Worm (Caenorhabditis elegans) whole organism, L4 larva: ENCODE data around the gene Y116A8C.27.

ENCODE experiments used
- D1046.2 ChIP-seq: fragments of 200-800 bp; sonication (Bioruptor generic); IDR thresholded peaks from 2 replicates; pipeline ENCODE4 v1.3.6; 2022; ENCODE audit warnings: missing genetic modification characterization, missing compliant biosample characterization
- F10B5.3 ChIP-seq: sonication (generic microtip); optimal IDR thresholded peaks from 2 replicates; lab custom pipeline; 2016; ENCODE audit warnings: mild to moderate bottlenecking, missing genetic modification characterization, missing compliant biosample characterization
- F26F4.8 ChIP-seq: fragments of 200-800 bp; sonication (Bioruptor generic); conservative IDR thresholded peaks from 2 replicates; pipeline ENCODE4 v1.3.6; 2022; ENCODE audit warnings: missing genetic modification characterization, missing compliant biosample characterization
- F44E2.7 ChIP-seq: fragments of 200-800 bp; sonication (Bioruptor generic); IDR thresholded peaks from 2 replicates; pipeline ENCODE4 v2.1.2; 2022; ENCODE audit warnings: missing genetic modification characterization, missing compliant biosample characterization
- Y105C5A.15 ChIP-seq: fragments of 200-800 bp; sonication (Bioruptor generic); IDR thresholded peaks from 2 replicates; pipeline ENCODE4 v1.3.6; 2022; ENCODE audit warnings: missing genetic modification characterization, missing compliant biosample characterization
- Y48G9A.11 ChIP-seq: fragments of 200-800 bp; sonication (Bioruptor generic); IDR thresholded peaks from 2 replicates; pipeline ENCODE4 v1.3.6; 2022; ENCODE audit warnings: missing genetic modification reagents, missing genetic modification characterization, missing compliant biosample characterization
- Y75B8A.6 ChIP-seq: fragments of 200-800 bp; sonication (Bioruptor generic); IDR thresholded peaks from 2 replicates; pipeline ENCODE4 v1.3.6; 2022; ENCODE audit warnings: missing genetic modification reagents, missing genetic modification characterization, missing compliant biosample characterization
- ZK337.2 ChIP-seq: fragments of 200-800 bp; sonication (Bioruptor generic); IDR thresholded peaks from 2 replicates; pipeline ENCODE4 v1.3.6; 2022; ENCODE audit warnings: missing genetic modification reagents, missing genetic modification characterization, missing compliant biosample characterization
- aha-1 ChIP-seq: fragments of 150-350 bp; peaks from one replicate; lab custom pipeline; 2014; ENCODE audit warnings: missing biosample characterization, missing genetic modification characterization
- ama-1 ChIP-seq: fragments of 150-350 bp; optimal IDR thresholded peaks from 2 replicates; lab custom pipeline; 2014; ENCODE audit warnings: inconsistent platforms, mixed read lengths
- arid-1 ChIP-seq: fragments of 200-800 bp; sonication (Bioruptor generic); conservative IDR thresholded peaks from 2 replicates; pipeline ENCODE4 v1.3.6; 2022; ENCODE audit warnings: missing genetic modification reagents, missing genetic modification characterization, missing compliant biosample characterization
- ceh-20 ChIP-seq: fragments of 200-800 bp; sonication (Bioruptor generic); IDR thresholded peaks from 2 replicates; pipeline ENCODE4 v1.3.6; 2022; ENCODE audit warnings: missing genetic modification reagents, missing genetic modification characterization, missing compliant biosample characterization
- ceh-28 ChIP-seq: fragments of 150-350 bp; optimal IDR thresholded peaks from 2 replicates; lab custom pipeline; 2014; ENCODE audit warnings: missing biosample characterization, missing genetic modification reagents, missing genetic modification characterization
- ceh-44 ChIP-seq: fragments of 200-800 bp; sonication (Bioruptor generic); IDR thresholded peaks from 2 replicates; pipeline ENCODE4 v1.3.6; 2022; ENCODE audit warnings: missing genetic modification reagents, missing genetic modification characterization, missing compliant biosample characterization
- ces-1 ChIP-seq: fragments of 150-350 bp; sonication (generic microtip); optimal IDR thresholded peaks from 4 replicates; lab custom pipeline; 2014; ENCODE audit warnings: missing biosample characterization, missing genetic modification reagents, missing genetic modification characterization
- daf-12 ChIP-seq: fragments of 150-350 bp; optimal IDR thresholded peaks from 2 replicates; lab custom pipeline; 2014; ENCODE audit warnings: missing biosample characterization, missing genetic modification reagents, missing genetic modification characterization
- daf-16 ChIP-seq, 3 experiments: sonication (generic microtip); optimal IDR thresholded peaks; 2 replicates each; lab custom pipeline; 2016 to 2017; ENCODE audit warnings: missing genetic modification characterization in 3 of 3, missing genetic modification reagents in 3 of 3, mild to moderate bottlenecking in 2 of 3, missing compliant biosample characterization in 2 of 3, missing biosample characterization in 1 of 3, moderate library complexity in 1 of 3
- dve-1 ChIP-seq: sonication (generic microtip); optimal IDR thresholded peaks from 2 replicates; lab custom pipeline; 2017; ENCODE audit warnings: antibody characterized with exemption, mild to moderate bottlenecking, missing genetic modification characterization, missing compliant biosample characterization; ENCODE audit not compliant: insufficient read depth
- egl-43 ChIP-seq: fragments of 200-800 bp; sonication (Bioruptor generic); IDR thresholded peaks from 2 replicates; pipeline ENCODE4 v1.3.6; 2022; ENCODE audit warnings: missing genetic modification reagents, missing genetic modification characterization, missing compliant biosample characterization
- gei-8 ChIP-seq: fragments of 200-800 bp; sonication (Bioruptor generic); optimal IDR thresholded peaks from 2 replicates; lab custom pipeline; 2018; ENCODE audit warnings: mild to moderate bottlenecking, missing genetic modification characterization, missing compliant biosample characterization
- hif-1 ChIP-seq, 2 experiments: sonication (generic microtip); optimal IDR thresholded peaks; 2 replicates each; lab custom pipeline; 2016 to 2017; ENCODE audit warnings: missing compliant biosample characterization in 2 of 2, missing genetic modification characterization in 2 of 2, missing genetic modification reagents in 2 of 2, missing genotype in 2 of 2, mild to moderate bottlenecking in 1 of 2
- hlh-11 ChIP-seq: fragments of 200-800 bp; sonication (Bioruptor generic); optimal IDR thresholded peaks from 2 replicates; lab custom pipeline; 2018; ENCODE audit warnings: mild to moderate bottlenecking, missing genetic modification characterization, missing compliant biosample characterization
- hlh-30 ChIP-seq: sonication (generic microtip); optimal IDR thresholded peaks from 2 replicates; lab custom pipeline; 2017; ENCODE audit warnings: antibody characterized with exemption, mild to moderate bottlenecking, missing genetic modification characterization, missing compliant biosample characterization; ENCODE audit not compliant: insufficient read depth
- hmg-1.1 ChIP-seq: fragments of 200-800 bp; sonication (Bioruptor generic); IDR thresholded peaks from 2 replicates; pipeline ENCODE4 v1.3.6; 2022; ENCODE audit warnings: missing genetic modification reagents, missing genetic modification characterization, missing compliant biosample characterization
- jun-1 ChIP-seq: fragments of 150-350 bp; optimal IDR thresholded peaks from 2 replicates; lab custom pipeline; 2014; ENCODE audit warnings: missing biosample characterization, missing genetic modification reagents, missing genetic modification characterization
- lin-1 ChIP-seq: fragments of 200-800 bp; sonication (Bioruptor generic); IDR thresholded peaks from 2 replicates; pipeline ENCODE4 v1.3.6; 2022; ENCODE audit warnings: missing genetic modification reagents, missing genetic modification characterization, missing compliant biosample characterization
- lin-38 ChIP-seq: fragments of 200-800 bp; sonication (Bioruptor generic); IDR thresholded peaks from 2 replicates; pipeline ENCODE4 v1.3.6; 2022; ENCODE audit warnings: missing genetic modification reagents, missing genetic modification characterization, missing compliant biosample characterization
- mdl-1 ChIP-seq, 2 experiments: fragments of 150-350 bp in 1 of 2; sonication (generic microtip) in 1 of 2; optimal IDR thresholded peaks; 2 replicates each; lab custom pipeline; 2014 to 2017; ENCODE audit warnings: missing biosample characterization in 2 of 2, missing genetic modification characterization in 2 of 2
- mdt-29 ChIP-seq: fragments of 200-800 bp; sonication (Bioruptor generic); IDR thresholded peaks from 2 replicates; pipeline ENCODE4 v1.3.6; 2022; ENCODE audit warnings: missing genetic modification reagents, missing genetic modification characterization, missing compliant biosample characterization
- mep-1 ChIP-seq: fragments of 150-350 bp; sonication (generic microtip); optimal IDR thresholded peaks from 3 replicates; lab custom pipeline; 2014; ENCODE audit warnings: missing biosample characterization, missing genetic modification characterization
- mes-2 ChIP-seq: sonication (generic microtip); optimal IDR thresholded peaks from 2 replicates; lab custom pipeline; 2016; ENCODE audit warnings: missing genotype, mild to moderate bottlenecking, missing genetic modification characterization, missing compliant biosample characterization; ENCODE audit not compliant: poor library complexity, severe bottlenecking
- mxl-2 ChIP-seq: fragments of 200-800 bp; sonication (Bioruptor generic); conservative IDR thresholded peaks from 2 replicates; pipeline ENCODE4 v1.3.6; 2022; ENCODE audit warnings: missing genetic modification reagents, missing genetic modification characterization, missing compliant biosample characterization
- mxl-3 ChIP-seq: fragments of 200-800 bp; sonication (Bioruptor generic); optimal IDR thresholded peaks from 2 replicates; lab custom pipeline; 2018; ENCODE audit warnings: mild to moderate bottlenecking, missing genetic modification characterization, missing compliant biosample characterization
- nhr-10 ChIP-seq: fragments of 150-350 bp; optimal IDR thresholded peaks from 2 replicates; lab custom pipeline; 2014; ENCODE audit warnings: missing biosample characterization, missing genetic modification characterization
- nhr-102 ChIP-seq: sonication (generic microtip); optimal IDR thresholded peaks from 2 replicates; lab custom pipeline; 2016; ENCODE audit warnings: mild to moderate bottlenecking, missing genetic modification characterization, moderate library complexity, missing compliant biosample characterization
- nhr-76 ChIP-seq: fragments of 150-350 bp; optimal IDR thresholded peaks from 2 replicates; lab custom pipeline; 2014; ENCODE audit warnings: missing biosample characterization, missing genetic modification characterization
- pqm-1 ChIP-seq: sonication (generic microtip); optimal IDR thresholded peaks from 2 replicates; lab custom pipeline; 2017; ENCODE audit warnings: missing biosample characterization, missing genetic modification characterization
- rbr-2 ChIP-seq: sonication (generic microtip); optimal IDR thresholded peaks from 2 replicates; lab custom pipeline; 2016; ENCODE audit warnings: missing genotype, missing genetic modification characterization, missing compliant biosample characterization
- saeg-2 ChIP-seq: fragments of 200-800 bp; sonication (Bioruptor generic); IDR thresholded peaks from 2 replicates; pipeline ENCODE4 v1.3.6; 2022; ENCODE audit warnings: missing genetic modification reagents, missing genetic modification characterization, missing compliant biosample characterization
- set-16 ChIP-seq: fragments of 200-800 bp; sonication (Bioruptor generic); IDR thresholded peaks from 2 replicates; pipeline ENCODE4 v1.3.6; 2022; ENCODE audit warnings: missing genetic modification reagents, missing genetic modification characterization, missing compliant biosample characterization
- snpc-1.2 ChIP-seq: fragments of 200-800 bp; sonication (Bioruptor generic); IDR thresholded peaks from 2 replicates; pipeline ENCODE4 v1.3.6; 2022; ENCODE audit warnings: missing genetic modification reagents, missing genetic modification characterization, missing compliant biosample characterization
- tag-97 ChIP-seq: fragments of 200-800 bp; sonication (Bioruptor generic); IDR thresholded peaks from 2 replicates; pipeline ENCODE4 v1.3.6; 2022; ENCODE audit warnings: missing genetic modification characterization, missing compliant biosample characterization
- tra-1 ChIP-seq: fragments of 200-800 bp; sonication (Bioruptor generic); IDR thresholded peaks from 2 replicates; pipeline ENCODE4 v1.3.6; 2022; ENCODE audit warnings: missing genetic modification reagents, missing genetic modification characterization, missing compliant biosample characterization
- unc-130 ChIP-seq: sonication (generic microtip); optimal IDR thresholded peaks from 2 replicates; lab custom pipeline; 2016; ENCODE audit warnings: missing genetic modification reagents, missing genetic modification characterization, missing compliant biosample characterization
- zfp-3 ChIP-seq: fragments of 200-800 bp; sonication (Bioruptor generic); conservative IDR thresholded peaks from 2 replicates; pipeline ENCODE4 v1.3.6; 2022; ENCODE audit warnings: missing genetic modification reagents, missing genetic modification characterization, missing compliant biosample characterization
- ztf-11 ChIP-seq: fragments of 150-350 bp; optimal IDR thresholded peaks from 2 replicates; lab custom pipeline; 2014; ENCODE audit warnings: missing biosample characterization, missing genetic modification characterization

The Y116A8C.27 gene

DNA sequence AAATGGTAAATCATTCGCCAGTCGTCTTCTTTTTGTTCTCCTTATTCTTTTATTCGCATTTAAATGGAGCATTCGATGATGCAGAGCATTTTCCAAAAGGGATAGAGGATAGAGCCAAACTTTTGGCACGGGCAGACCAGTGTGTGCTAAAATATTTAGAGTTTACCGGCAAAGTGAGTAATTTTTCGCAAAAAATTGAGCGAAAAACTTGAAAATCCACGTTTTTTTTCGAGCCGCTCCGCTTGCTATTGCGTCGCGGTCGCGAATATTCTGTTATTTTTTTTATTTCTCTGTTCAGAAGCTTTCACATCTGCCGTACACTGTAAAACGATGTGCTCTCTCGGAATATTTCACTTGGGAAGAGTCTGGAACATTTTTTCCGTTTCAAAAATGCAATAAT is 7.2 kb downstream of the Y116A8C.27 start, which contains the start of gene Y116A8C.43 (continued):
- TF ChIP-seq jun-1 (no peak), F10B5.3 (tag; lab: Kevin White, UChicago) (no peak), mes-2 (tag; lab: Kevin White, UChicago) (peak; percentile 23), zfp-3 (GFP tag; lab: Robert Waterston, UW) (0 out of 2 replicates have a peak, but pooled peaks have one; percentile 17), Y105C5A.15 (GFP tag; lab: Robert Waterston, UW) (no peak), Y75B8A.6 (GFP tag; lab: Robert Waterston, UW) (no peak), ceh-20 (GFP tag; lab: Robert Waterston, UW) (no peak), tag-97 (GFP tag; lab: Robert Waterston, UW) (no peak), arid-1 (GFP tag; lab: Robert Waterston, UW) (peak; percentile 11; the same call in 1 of the 2 replicates), set-16 (GFP tag; lab: Robert Waterston, UW) (no peak), aha-1 (tag; lab: Kevin White, UChicago) (peak; percentile 76)

DNA sequence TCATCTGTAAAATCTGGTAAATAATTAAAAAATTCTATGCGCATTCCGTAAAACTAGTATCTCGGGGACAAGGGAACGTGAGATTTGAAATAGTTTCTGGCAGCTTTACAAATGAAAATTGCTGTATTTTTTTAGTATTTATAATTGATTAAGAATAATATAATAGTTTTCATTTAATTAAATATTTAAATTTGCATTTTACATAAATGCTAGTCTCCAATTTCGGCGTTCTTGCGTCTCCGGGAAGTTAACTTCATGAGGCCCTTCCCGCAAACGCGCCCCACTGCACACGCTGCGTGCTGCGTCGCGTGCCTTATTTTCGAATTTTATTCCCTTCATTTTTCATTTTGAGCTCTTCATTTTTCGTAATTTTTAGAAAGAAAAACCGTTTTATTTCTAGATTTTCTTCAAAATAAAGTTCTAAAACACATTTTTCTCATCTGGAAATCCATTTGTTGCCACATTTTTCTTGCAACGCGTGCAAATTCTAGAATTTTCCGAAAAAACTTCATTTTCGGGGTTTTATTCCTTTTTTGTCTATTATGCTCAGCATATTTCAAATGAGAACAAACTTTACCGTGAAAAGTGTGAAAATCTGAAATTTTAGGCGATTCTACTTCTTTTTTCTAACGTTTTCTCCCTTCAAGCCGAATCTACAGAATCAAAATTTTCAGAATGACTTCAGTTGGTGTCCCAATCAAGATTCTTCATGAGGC is 8.5 kb downstream of the Y116A8C.27 start, which contains the start of the genes snx-13 and snr-1:
snx-13 (minus strand) TSS at position 55 of the 716 bp plus-strand sequence.
snr-1 (plus strand) TSS at position 666 of the 716 bp plus-strand sequence.
- TF ChIP-seq mdt-29 (GFP tag; lab: Robert Waterston, UW) = no peak
- TF ChIP-seq hlh-11 (tag; lab: Kevin White, UChicago) = no peak
- TF ChIP-seq ZK337.2 (GFP tag; lab: Robert Waterston, UW) = peak; percentile 74; the same call in 1 of the 2 replicates
- TF ChIP-seq nhr-76 (tag; lab: Kevin White, UChicago) = no peak
- TF ChIP-seq Y48G9A.11 (GFP tag; lab: Robert Waterston, UW) = peak; percentile 64
- no peak for TF ChIP-seq lin-1
- no peak for TF ChIP-seq mxl-2 (GFP tag; lab: Robert Waterston, UW)
- TF ChIP-seq tra-1 = no peak
- no peak for TF ChIP-seq ama-1 (lab: Kevin White, UChicago)
- TF ChIP-seq gei-8 (GFP tag; lab: Kevin White, UChicago) = no peak
- TF ChIP-seq pqm-1 (tag; lab: Kevin White, UChicago) = no peak
- peak; percentile 97 for TF ChIP-seq aha-1 (tag; lab: Kevin White, UChicago)
- TF ChIP-seq F10B5.3 (tag; lab: Kevin White, UChicago) = no peak
- peak; percentile 38 for TF ChIP-seq nhr-102 (tag; lab: Kevin White, UChicago)
- TF ChIP-seq snpc-1.2 (GFP tag; lab: Robert Waterston, UW) = peak; percentile 81
- no peak for TF ChIP-seq ceh-28
- peak in 1 of 2 experiments; percentile 65 for TF ChIP-seq mdl-1 (tag; optimal IDR thresholded peaks at IDR 0.05; lab: Kevin White, UChicago)
- TF ChIP-seq mes-2 (tag; lab: Kevin White, UChicago) = peak; percentile 96
- TF ChIP-seq F44E2.7 = no peak
- no peak for TF ChIP-seq tag-97 (GFP tag; lab: Robert Waterston, UW)
- TF ChIP-seq hlh-30 = peak; percentile 64
- TF ChIP-seq rbr-2 (tag; lab: Kevin White, UChicago) = peak; percentile 70
- no peak for TF ChIP-seq ces-1 (GFP tag; lab: Kevin White, UChicago)
- peak; percentile 82 for TF ChIP-seq mep-1 (tag; lab: Kevin White, UChicago)
- TF ChIP-seq daf-16 (GFP tag; optimal IDR thresholded peaks at IDR 0.05; lab: Kevin White, UChicago) = peak in 1 of 2 experiments; percentile 30
- peak; percentile 39 for TF ChIP-seq daf-16 (tag; optimal IDR thresholded peaks at IDR 0.05; lab: Kevin White, UChicago)
- peak; percentile 75 for TF ChIP-seq hmg-1.1
- TF ChIP-seq daf-12 = no peak
- peak; percentile 48 for TF ChIP-seq dve-1 (tag; lab: Kevin White, UChicago)
- no peak for TF ChIP-seq nhr-10 (tag; lab: Kevin White, UChicago)
- no peak for TF ChIP-seq egl-43 (GFP tag; lab: Robert Waterston, UW)
- no peak for TF ChIP-seq saeg-2 (GFP tag; lab: Robert Waterston, UW)
- TF ChIP-seq D1046.2 (GFP tag; lab: Robert Waterston, UW) = peak; percentile 79; the same call in 1 of the 2 replicates
- TF ChIP-seq ztf-11 (tag; lab: Kevin White, UChicago) = no peak
- TF ChIP-seq ceh-44 (GFP tag; lab: Robert Waterston, UW) = peak; percentile 84
- no peak for TF ChIP-seq F26F4.8 (GFP tag; lab: Robert Waterston, UW)
- no peak for TF ChIP-seq Y75B8A.6 (GFP tag; lab: Robert Waterston, UW)
- TF ChIP-seq hif-1 (tag; optimal IDR thresholded peaks at IDR 0.05; lab: Kevin White, UChicago) = peak in 1 of 2 experiments; percentile 95
- peak; percentile 90 for TF ChIP-seq unc-130 (GFP tag; lab: Kevin White, UChicago)
- no peak for TF ChIP-seq mxl-3 (GFP tag; lab: Kevin White, UChicago)
- peak; percentile 98 for TF ChIP-seq lin-38 (GFP tag; lab: Robert Waterston, UW)
- no peak for TF ChIP-seq jun-1
